Worm (Caenorhabditis elegans) whole organism, mixed stage, embryonic: ENCODE measurements around the gene bath-5.
"Not testable (repeated sequence)": the region's sequence is repeated elsewhere in the genome, so short reads cannot be mapped to it uniquely, and the experiment has no call there.

Experiments used
- M03D4.4 ChIP-seq: sonication (generic microtip); optimal IDR thresholded peaks from 2 replicates; lab custom pipeline; 2017; ENCODE audit warnings: mild to moderate bottlenecking, missing genetic modification characterization, missing compliant biosample characterization
- bed-3 ChIP-seq: fragments of 200-800 bp; sonication (Bioruptor generic); optimal IDR thresholded peaks from 3 replicates; lab custom pipeline; 2018; ENCODE audit warnings: mild to moderate bottlenecking, missing genetic modification characterization, moderate library complexity, missing compliant biosample characterization
- blmp-1 ChIP-seq: fragments of 150-350 bp; optimal IDR thresholded peaks from 2 replicates; lab custom pipeline; 2014; ENCODE audit warnings: missing biosample characterization, missing genetic modification characterization
- ceh-39 ChIP-seq: fragments of 150-350 bp; optimal IDR thresholded peaks from 2 replicates; lab custom pipeline; 2014; ENCODE audit warnings: missing biosample characterization, missing genetic modification characterization
- ceh-43 ChIP-seq: fragments of 200-800 bp; sonication (Bioruptor generic); optimal IDR thresholded peaks from 2 replicates; lab custom pipeline; 2018; ENCODE audit warnings: mild to moderate bottlenecking, missing genetic modification characterization, moderate library complexity, missing compliant biosample characterization
- ceh-83 ChIP-seq: fragments of 200-800 bp; sonication (Bioruptor generic); optimal IDR thresholded peaks from 2 replicates; lab custom pipeline; 2018; ENCODE audit warnings: mild to moderate bottlenecking, missing genetic modification characterization, missing compliant biosample characterization
- ces-1 ChIP-seq: fragments of 150-350 bp; optimal IDR thresholded peaks from 2 replicates; lab custom pipeline; 2014; ENCODE audit warnings: missing biosample characterization, missing genetic modification reagents, missing genetic modification characterization
- cnd-1 ChIP-seq: fragments of 200-800 bp; sonication (Bioruptor generic); optimal IDR thresholded peaks from 2 replicates; lab custom pipeline; 2018; ENCODE audit warnings: mild to moderate bottlenecking, missing genetic modification characterization, missing compliant biosample characterization
- drap-1 ChIP-seq: fragments of 200-800 bp; sonication (Bioruptor generic); optimal IDR thresholded peaks from 3 replicates; lab custom pipeline; 2018; ENCODE audit warnings: mild to moderate bottlenecking, missing genetic modification characterization, missing compliant biosample characterization
- elt-3 ChIP-seq: fragments of 150-350 bp; optimal IDR thresholded peaks from 2 replicates; lab custom pipeline; 2014; ENCODE audit warnings: missing biosample characterization, missing genetic modification characterization
- flh-1 ChIP-seq: fragments of 200-800 bp; sonication (Bioruptor generic); optimal IDR thresholded peaks from 2 replicates; lab custom pipeline; 2018; ENCODE audit warnings: mild to moderate bottlenecking, missing genetic modification characterization, moderate library complexity, missing compliant biosample characterization
- ham-2 ChIP-seq: fragments of 200-800 bp; sonication (Bioruptor generic); optimal IDR thresholded peaks from 2 replicates; lab custom pipeline; 2018; ENCODE audit warnings: mild to moderate bottlenecking, missing genetic modification characterization, missing compliant biosample characterization
- hlh-1 ChIP-seq: fragments of 150-350 bp; optimal IDR thresholded peaks from 2 replicates; lab custom pipeline; 2014; ENCODE audit warnings: missing biosample characterization, missing genetic modification reagents, missing genetic modification characterization
- lin-13 ChIP-seq: fragments of 150-350 bp; optimal IDR thresholded peaks from 2 replicates; lab custom pipeline; 2014; ENCODE audit warnings: missing biosample characterization, missing genetic modification characterization
- lin-32 ChIP-seq: fragments of 200-800 bp; sonication (Bioruptor generic); optimal IDR thresholded peaks from 2 replicates; lab custom pipeline; 2018; ENCODE audit warnings: mild to moderate bottlenecking, missing genetic modification characterization, missing compliant biosample characterization
- lsy-2 ChIP-seq: fragments of 150-350 bp; optimal IDR thresholded peaks from 2 replicates; lab custom pipeline; 2014; ENCODE audit warnings: missing biosample characterization, missing genetic modification characterization
- mab-5 ChIP-seq: fragments of 150-350 bp; optimal IDR thresholded peaks from 2 replicates; lab custom pipeline; 2014; ENCODE audit warnings: missing biosample characterization, missing genetic modification characterization
- mep-1 ChIP-seq: fragments of 150-350 bp; optimal IDR thresholded peaks from 2 replicates; lab custom pipeline; 2017; ENCODE audit warnings: missing biosample characterization, missing genetic modification reagents, missing genetic modification characterization, inconsistent platforms
- mls-2 ChIP-seq: sonication (generic microtip); optimal IDR thresholded peaks from 2 replicates; lab custom pipeline; 2016; ENCODE audit warnings: mild to moderate bottlenecking, missing genetic modification characterization, moderate library complexity, missing compliant biosample characterization
- nhr-12 ChIP-seq: fragments of 150-350 bp; optimal IDR thresholded peaks from 2 replicates; lab custom pipeline; 2014; ENCODE audit warnings: missing biosample characterization, missing genetic modification characterization
- nhr-2 ChIP-seq: fragments of 150-350 bp; optimal IDR thresholded peaks from 2 replicates; lab custom pipeline; 2014; ENCODE audit warnings: missing biosample characterization, missing genetic modification characterization
- nhr-237 ChIP-seq: fragments of 150-350 bp; optimal IDR thresholded peaks from 2 replicates; lab custom pipeline; 2014; ENCODE audit warnings: missing biosample characterization, missing genetic modification characterization
- nhr-28 ChIP-seq: fragments of 150-350 bp; optimal IDR thresholded peaks from 2 replicates; lab custom pipeline; 2014; ENCODE audit warnings: missing biosample characterization, missing genetic modification characterization
- nhr-76 ChIP-seq: sonication (generic microtip); optimal IDR thresholded peaks from 2 replicates; lab custom pipeline; 2017; ENCODE audit warnings: missing biosample characterization, missing genetic modification characterization
- pha-4 ChIP-seq: fragments of 150-350 bp; optimal IDR thresholded peaks from 2 replicates; lab custom pipeline; 2018; ENCODE audit warnings: missing biosample characterization, missing genetic modification reagents, missing genetic modification characterization
- sem-2 ChIP-seq: fragments of 200-800 bp; sonication (Bioruptor generic); optimal IDR thresholded peaks from 2 replicates; lab custom pipeline; 2018; ENCODE audit warnings: mild to moderate bottlenecking, missing genetic modification characterization, missing compliant biosample characterization
- snpc-4 ChIP-seq: fragments of 150-350 bp; optimal IDR thresholded peaks from 2 replicates; lab custom pipeline; 2014; ENCODE audit warnings: missing biosample characterization, missing genetic modification characterization
- tbx-8 ChIP-seq: fragments of 200-800 bp; sonication (Bioruptor generic); optimal IDR thresholded peaks from 2 replicates; lab custom pipeline; 2018; ENCODE audit warnings: mild to moderate bottlenecking, missing genetic modification characterization, moderate library complexity, missing compliant biosample characterization
- unc-120 ChIP-seq: sonication (generic microtip); optimal IDR thresholded peaks from 2 replicates; lab custom pipeline; 2017; ENCODE audit warnings: missing genetic modification characterization, missing compliant biosample characterization; ENCODE audit not compliant: poor library complexity, severe bottlenecking
- unc-39 ChIP-seq: fragments of 150-350 bp; optimal IDR thresholded peaks from 2 replicates; lab custom pipeline; 2014; ENCODE audit warnings: missing biosample characterization, missing genetic modification characterization
- unc-62 ChIP-seq: fragments of 150-350 bp; optimal IDR thresholded peaks from 2 replicates; lab custom pipeline; 2014; ENCODE audit warnings: missing biosample characterization, missing genetic modification reagents, missing genetic modification characterization
- ztf-11 ChIP-seq: fragments of 150-350 bp; optimal IDR thresholded peaks from 2 replicates; lab custom pipeline; 2014; ENCODE audit warnings: missing biosample characterization, missing genetic modification characterization

bath-5 gene

DNA sequence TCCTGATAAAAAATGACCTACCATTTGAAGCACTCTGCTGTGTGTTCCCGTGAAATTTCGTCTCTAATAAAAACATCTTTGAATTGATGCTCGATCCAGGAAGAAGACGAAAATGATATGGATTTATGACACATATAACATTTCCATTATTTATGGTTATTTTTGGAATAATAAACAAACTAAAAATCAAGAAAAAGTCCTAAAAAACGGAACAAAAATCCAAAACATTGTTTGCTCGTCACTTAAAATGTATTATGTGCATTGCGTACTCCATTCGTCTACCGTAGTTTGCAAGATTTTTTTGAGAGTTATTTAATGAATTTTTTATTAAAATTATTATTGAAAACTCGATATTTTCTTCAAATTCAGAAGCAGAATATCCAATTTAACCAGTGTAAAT is 10.7 kb upstream of the bath-5 start, which contains the start of gene bath-20:
Gene bath-20, minus strand, starts transcription at position 101 of the 400 bp plus-strand sequence.
- TF ChIP-seq flh-1 (GFP tag; lab: Kevin White, UChicago): no peak
- no peak for TF ChIP-seq lin-32 (GFP tag; lab: Kevin White, UChicago)
- TF ChIP-seq unc-120 (tag; lab: Kevin White, UChicago): no peak
- no peak for TF ChIP-seq nhr-237

ce11 chrII:2039288-2039687 is 7.5 kb upstream of the bath-5 start, which contains the start of gene bath-19:
bath-19 (minus strand) TSS chrII:2039388.
- no peak for TF ChIP-seq drap-1 (GFP tag; lab: Kevin White, UChicago)
- no peak for TF ChIP-seq cnd-1 (tag; lab: Kevin White, UChicago)
- no peak for TF ChIP-seq ham-2
- TF ChIP-seq ceh-43 (GFP tag; lab: Kevin White, UChicago): no peak
- no peak for TF ChIP-seq ceh-39 (tag; lab: Kevin White, UChicago)
- TF ChIP-seq hlh-1 (tag; lab: Kevin White, UChicago): no peak
- TF ChIP-seq nhr-76 (tag; lab: Kevin White, UChicago): no peak
- TF ChIP-seq flh-1 (GFP tag; lab: Kevin White, UChicago): no peak
- TF ChIP-seq lsy-2 (tag; lab: Kevin White, UChicago): no peak
- no peak for TF ChIP-seq mls-2 (tag; lab: Kevin White, UChicago)
- TF ChIP-seq pha-4: no peak
- TF ChIP-seq nhr-237: no peak
- TF ChIP-seq mab-5 (tag; lab: Kevin White, UChicago): no peak
- no peak for TF ChIP-seq unc-62
- TF ChIP-seq nhr-12 (tag; lab: Kevin White, UChicago): no peak

ce11 chrII:2033286-2033685 is 1.5 kb upstream of the bath-5 start, which contains the start of gene F59H6.14:
F59H6.14 (plus strand) TSS chrII:2033586.
- TF ChIP-seq elt-3 (tag; lab: Kevin White, UChicago) (no peak), lsy-2 (tag; lab: Kevin White, UChicago) (no peak), lin-13 (tag; lab: Kevin White, UChicago) (no peak), unc-62 (no peak), ztf-11 (no peak), ceh-43 (GFP tag; lab: Kevin White, UChicago) (no peak), M03D4.4 (tag; lab: Kevin White, UChicago) (no peak), ces-1 (no peak), tbx-8 (GFP tag; lab: Kevin White, UChicago) (no peak), mep-1 (no peak), drap-1 (GFP tag; lab: Kevin White, UChicago) (no peak), nhr-2 (tag; lab: Kevin White, UChicago) (no peak), snpc-4 (tag; lab: Kevin White, UChicago) (no peak), blmp-1 (tag; lab: Kevin White, UChicago) (no peak), nhr-12 (tag; lab: Kevin White, UChicago) (no peak), mls-2 (tag; lab: Kevin White, UChicago) (no peak), nhr-237 (no peak), bed-3 (GFP tag; lab: Kevin White, UChicago) (no peak), pha-4 (no peak)

- not testable (repeated sequence) for TF ChIP-seq unc-120 (tag; lab: Kevin White, UChicago); nhr-237; lin-13 (tag; lab: Kevin White, UChicago)
Observed at ce11 chrII:2032282-2032681, 530 bp upstream of the bath-5 start, which contains the start of gene btb-4. btb-4 (plus strand) TSS chrII:2032316.

DNA sequence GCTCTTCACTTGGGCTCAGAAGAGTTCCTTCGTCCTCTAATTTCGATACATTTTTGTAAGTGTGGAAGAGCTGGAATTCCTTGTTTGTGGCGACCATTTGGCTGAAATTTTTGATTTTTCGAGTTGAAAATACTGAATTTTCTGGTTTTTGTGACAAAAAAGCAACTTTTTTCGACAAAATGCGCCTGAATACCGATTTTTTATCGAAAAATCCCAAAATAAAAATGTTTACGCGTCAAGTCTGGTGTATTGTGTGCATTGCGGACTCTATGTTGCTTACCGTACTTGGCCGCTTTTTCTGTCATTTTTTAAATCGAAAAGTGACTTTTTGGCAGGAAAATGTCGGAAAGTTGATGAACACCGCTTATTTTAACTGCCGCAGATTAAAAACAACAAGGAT is 1.4 kb downstream of the bath-5 start, which contains the start of gene bath-3:
Gene bath-3, minus strand, starts transcription at position 101 of the 400 bp plus-strand sequence.
- TF ChIP-seq drap-1 (GFP tag; lab: Kevin White, UChicago) (no peak), nhr-2 (tag; lab: Kevin White, UChicago) (no peak), hlh-1 (tag; lab: Kevin White, UChicago) (no peak), nhr-28 (tag; lab: Kevin White, UChicago) (no peak), ham-2 (no peak), sem-2 (no peak), nhr-237 (no peak), unc-39 (tag; lab: Kevin White, UChicago) (no peak), ceh-43 (GFP tag; lab: Kevin White, UChicago) (no peak), ztf-11 (no peak), lin-32 (GFP tag; lab: Kevin White, UChicago) (no peak), lin-13 (tag; lab: Kevin White, UChicago) (no peak), mls-2 (tag; lab: Kevin White, UChicago) (no peak), ceh-83 (no peak)
